Worm (Caenorhabditis elegans): ENCODE data around the gene C04A2.15.

- no peak for TF ChIP-seq mdl-1 (tag; optimal IDR thresholded peaks at IDR 0.05)
- TF ChIP-seq lin-39 (tag; optimal IDR thresholded peaks at IDR 0.05), result peak; percentile 73
- no peak for TF ChIP-seq nhr-76 (tag; optimal IDR thresholded peaks at IDR 0.05)
- TF ChIP-seq zag-1 (tag; optimal IDR thresholded peaks at IDR 0.05), result no peak
- no peak for TF ChIP-seq nhr-28 (tag; optimal IDR thresholded peaks at IDR 0.05)
- no peak for TF ChIP-seq sea-2 (GFP tag; optimal IDR thresholded peaks at IDR 0.05)
- TF ChIP-seq ceh-16 (tag; optimal IDR thresholded peaks at IDR 0.05), result no peak
- TF ChIP-seq nhr-23 (tag; optimal IDR thresholded peaks at IDR 0.05), result no peak
- no peak for TF ChIP-seq skn-1 (tag; optimal IDR thresholded peaks at IDR 0.05)
- TF ChIP-seq ceh-28 (tag; optimal IDR thresholded peaks at IDR 0.05), result no peak
- TF ChIP-seq nhr-25 (tag; optimal IDR thresholded peaks at IDR 0.05), result peak; percentile 1
- no peak for TF ChIP-seq unc-39 (tag; optimal IDR thresholded peaks at IDR 0.05)
- TF ChIP-seq R02D3.7 (tag; optimal IDR thresholded peaks at IDR 0.05), result no peak
- no peak for TF ChIP-seq pqm-1 (tag; optimal IDR thresholded peaks at IDR 0.05)
These were observed 8.4 kb upstream of the C04A2.15 start for ce11 chrII:6843680-6844079.

All from whole organism, L3 larva.